Fruit fly (Drosophila melanogaster): ENCODE results near the gene Josd.
A peak's percentile ranks its signal among the peaks of the same experiment; 100 is the strongest.

The Josd gene

dm6 chrX:6255414-6255915, 5.5 kb upstream of the Josd start, which contains the start of the genes Rbcn-3A and Spx (continued):
- TF ChIP-seq pho (GFP tag; optimal IDR thresholded peaks at IDR 0.05), result no peak
- no peak for TF ChIP-seq CG16779 (GFP tag; IDR thresholded peaks at IDR 0.05)
- TF ChIP-seq p53 (GFP tag; optimal IDR thresholded peaks at IDR 0.05), result no peak
- no peak for TF ChIP-seq CG11560 (tag; IDR thresholded peaks at IDR 0.05)
- no peak for TF ChIP-seq HLHmδ (GFP tag; optimal IDR thresholded peaks at IDR 0.05)
- TF ChIP-seq sc (optimal IDR thresholded peaks at IDR 0.05), result no peak
- TF ChIP-seq sc (GFP tag; optimal IDR thresholded peaks at IDR 0.05), result no peak
- no peak for TF ChIP-seq CG3838 (GFP tag; optimal IDR thresholded peaks at IDR 0.05)
- peak; percentile 36 for TF ChIP-seq Dek (tag; optimal IDR thresholded peaks at IDR 0.05)
- TF ChIP-seq Max (GFP tag; optimal IDR thresholded peaks at IDR 0.05), result no peak
- no peak for TF ChIP-seq crp (GFP tag; optimal IDR thresholded peaks at IDR 0.05)
- TF ChIP-seq CG34376 (GFP tag; optimal IDR thresholded peaks at IDR 0.05), result no peak
- no peak for TF ChIP-seq wdn (GFP tag; IDR thresholded peaks at IDR 0.05)
- TF ChIP-seq Dip3 (GFP tag; optimal IDR thresholded peaks at IDR 0.05), result no peak
- 0 out of 2 replicates have a peak, but pooled peaks have one; percentile 25 for TF ChIP-seq CG3847 (GFP tag; IDR thresholded peaks at IDR 0.05)
- peak; percentile 6 for TF ChIP-seq tin (GFP tag; optimal IDR thresholded peaks at IDR 0.05)
- TF ChIP-seq br (optimal IDR thresholded peaks at IDR 0.05), result no peak
- TF ChIP-seq usp (GFP tag; optimal IDR thresholded peaks at IDR 0.05), result no peak
- no peak for TF ChIP-seq CG17568 (GFP tag; optimal IDR thresholded peaks at IDR 0.05)
- peak; percentile 8 for TF ChIP-seq fd3F (GFP tag; optimal IDR thresholded peaks at IDR 0.05)
- TF ChIP-seq Dp (GFP tag; optimal IDR thresholded peaks at IDR 0.05), result peak; percentile 35
- peak in 1 of 3 experiments; percentile 32 for TF ChIP-seq lola (GFP tag; optimal IDR thresholded peaks at IDR 0.05)
- TF ChIP-seq CG2129 (GFP tag; IDR thresholded peaks at IDR 0.05; ENCODE audit: partially characterized antibody), result peak; percentile 82
- TF ChIP-seq nerfin-2 (GFP tag; IDR thresholded peaks at IDR 0.05; ENCODE audit: partially characterized antibody), result peak; percentile 89
- 0 out of 3 replicates have a peak, but pooled peaks have one; percentile 27 for TF ChIP-seq CG2889 (GFP tag; IDR thresholded peaks at IDR 0.05)
- TF ChIP-seq CG9797 (GFP tag; optimal IDR thresholded peaks at IDR 0.05), result peak; percentile 43
- TF ChIP-seq gcm2 (GFP tag; optimal IDR thresholded peaks at IDR 0.05), result no peak
- TF ChIP-seq Rx (GFP tag; IDR thresholded peaks at IDR 0.05), result no peak
- peak; percentile 77 for TF ChIP-seq Opbp (GFP tag; IDR thresholded peaks at IDR 0.05; ENCODE audit: partially characterized antibody)
- no peak for TF ChIP-seq CG31365 (tag; optimal IDR thresholded peaks at IDR 0.05)
- no peak for TF ChIP-seq bab2 (GFP tag; optimal IDR thresholded peaks at IDR 0.05)
- peak; percentile 35; the same call in 1 of the 3 replicates for TF ChIP-seq CG34422 (GFP tag; IDR thresholded peaks at IDR 0.05)
- TF ChIP-seq btn (GFP tag; optimal IDR thresholded peaks at IDR 0.05), result no peak
- TF ChIP-seq CG4617 (GFP tag; optimal IDR thresholded peaks at IDR 0.05; ENCODE audit: borderline replicate concordance), result no peak
- TF ChIP-seq D (optimal IDR thresholded peaks at IDR 0.05), result no peak
- TF ChIP-seq D (GFP tag; optimal IDR thresholded peaks at IDR 0.05), result no peak
- TF ChIP-seq CG7963 (GFP tag; IDR thresholded peaks at IDR 0.05; ENCODE audit: partially characterized antibody), result peak; percentile 83
- no peak for TF ChIP-seq croc (GFP tag; conservative IDR thresholded peaks at IDR 0.05)
- TF ChIP-seq Asciz (GFP tag; optimal IDR thresholded peaks at IDR 0.05), result no peak
- TF ChIP-seq Dip2 (GFP tag; IDR thresholded peaks at IDR 0.05), result no peak
- TF ChIP-seq Atf-2 (GFP tag; optimal IDR thresholded peaks at IDR 0.05), result no peak
- TF ChIP-seq CHES-1-like (GFP tag; optimal IDR thresholded peaks at IDR 0.05), result no peak
- TF ChIP-seq NC2β (GFP tag; optimal IDR thresholded peaks at IDR 0.05), result no peak
- TF ChIP-seq grn (GFP tag; optimal IDR thresholded peaks at IDR 0.05), result no peak
- TF ChIP-seq CG14965 (GFP tag; optimal IDR thresholded peaks at IDR 0.05; ENCODE audit: borderline replicate concordance), result no peak
- no peak for TF ChIP-seq Atf3 (GFP tag; optimal IDR thresholded peaks at IDR 0.05)
- TF ChIP-seq Taf1 (GFP tag; IDR thresholded peaks at IDR 0.05), result no peak
- TF ChIP-seq fru (optimal IDR thresholded peaks at IDR 0.05), result no peak
- no peak for TF ChIP-seq Ssrp (tag; optimal IDR thresholded peaks at IDR 0.05)
- peak; percentile 61; the same call in 2 of the 3 replicates for TF ChIP-seq mld (GFP tag; IDR thresholded peaks at IDR 0.05; ENCODE audit: partially characterized antibody)
- no peak for TF ChIP-seq CG12769 (tag; optimal IDR thresholded peaks at IDR 0.05)
